Fruit fly (Drosophila melanogaster) whole organism, embryonic: ENCODE data around the gene mop.

Experiments
- Bdp1 ChIP-seq: fragments of 200-800 bp; sonication (Bioruptor generic); optimal IDR thresholded peaks from 3 replicates; lab custom pipeline; 2016; ENCODE audit warnings: missing biosample characterization, missing genetic modification characterization
- Bteb2 ChIP-seq: fragments of 200-800 bp; sonication (Bioruptor generic); optimal IDR thresholded peaks from 2 replicates; lab custom pipeline; 2016; ENCODE audit warnings: missing biosample characterization, missing genetic modification characterization
- CG10366 ChIP-seq: fragments of 200-800 bp; sonication (Bioruptor generic); IDR thresholded peaks from 2 replicates; pipeline ENCODE4 v1.3.6; 2022; ENCODE audit warnings: missing biosample characterization, missing genetic modification characterization
- CG10431 ChIP-seq: fragments of 200-800 bp; sonication (Bioruptor generic); optimal IDR thresholded peaks from 3 replicates; lab custom pipeline; 2018; ENCODE audit warnings: missing biosample characterization, mild to moderate bottlenecking, missing genetic modification characterization
- CG12071 ChIP-seq: fragments of 200-800 bp; sonication (Bioruptor generic); optimal IDR thresholded peaks from 3 replicates; lab custom pipeline; 2018; ENCODE audit warnings: missing biosample characterization, mild to moderate bottlenecking, missing genetic modification characterization
- CG12299 ChIP-seq: fragments of 200-800 bp; sonication (Bioruptor generic); optimal IDR thresholded peaks from 2 replicates; lab custom pipeline; 2018; ENCODE audit warnings: missing biosample characterization, mild to moderate bottlenecking, missing genetic modification characterization
- CG13296 ChIP-seq: fragments of 200-800 bp; sonication (Bioruptor generic); optimal IDR thresholded peaks from 3 replicates; lab custom pipeline; 2018; ENCODE audit warnings: missing biosample characterization, mild to moderate bottlenecking, missing genetic modification characterization
- CG14014 ChIP-seq: fragments of 200-800 bp; sonication (Bioruptor generic); IDR thresholded peaks from 2 replicates; pipeline ENCODE4 v1.3.6; 2022; ENCODE audit warnings: missing biosample characterization, missing genetic modification characterization
- CG17612 ChIP-seq: fragments of 200-800 bp; sonication (Bioruptor generic); IDR thresholded peaks from 2 replicates; pipeline ENCODE4 v1.3.6; 2022; ENCODE audit warnings: missing biosample characterization, missing genetic modification characterization
- CG31388 ChIP-seq: fragments of 200-800 bp; sonication (Bioruptor generic); optimal IDR thresholded peaks from 2 replicates; lab custom pipeline; 2016; ENCODE audit warnings: missing biosample characterization, missing genetic modification characterization
- CG32767 ChIP-seq: fragments of 200-800 bp; sonication (Bioruptor generic); IDR thresholded peaks from 2 replicates; pipeline ENCODE4 v1.3.6; 2022; ENCODE audit warnings: missing biosample characterization, missing genetic modification characterization
- CG33557 ChIP-seq: fragments of 200-800 bp; sonication (Bioruptor generic); optimal IDR thresholded peaks from 2 replicates; lab custom pipeline; 2019; ENCODE audit warnings: missing biosample characterization, mild to moderate bottlenecking, missing genetic modification characterization, moderate library complexity
- CG3838 ChIP-seq: fragments of 200-800 bp; sonication (Bioruptor generic); optimal IDR thresholded peaks from 3 replicates; lab custom pipeline; 2016; ENCODE audit warnings: missing biosample characterization, missing genetic modification characterization
- CG4424 ChIP-seq: fragments of 200-800 bp; sonication (Bioruptor generic); optimal IDR thresholded peaks from 3 replicates; lab custom pipeline; 2016; ENCODE audit warnings: missing biosample characterization, missing genetic modification characterization
- CG6689 ChIP-seq: fragments of 200-800 bp; sonication (Bioruptor generic); IDR thresholded peaks from 2 replicates; pipeline ENCODE4 v1.3.6; 2022; ENCODE audit warnings: missing biosample characterization, missing genetic modification characterization
- CG7963 ChIP-seq: fragments of 200-800 bp; sonication (Bioruptor generic); IDR thresholded peaks from 3 replicates; pipeline ENCODE4 v1.3.6; 2022; ENCODE audit warnings: missing biosample characterization, missing genetic modification characterization; ENCODE audit not compliant: partially characterized antibody
- CG9932 ChIP-seq: fragments of 200-800 bp; sonication (Bioruptor generic); IDR thresholded peaks from 2 replicates; pipeline ENCODE4 v1.3.6; 2022; ENCODE audit warnings: missing biosample characterization, missing genetic modification characterization
- Deaf1 ChIP-seq: fragments of 200-800 bp; optimal IDR thresholded peaks from 3 replicates; lab custom pipeline; 2019; ENCODE audit warnings: missing biosample characterization, mild to moderate bottlenecking, missing genetic modification characterization, moderate library complexity
- Dip2 ChIP-seq: fragments of 200-800 bp; sonication (Bioruptor generic); IDR thresholded peaks from 2 replicates; pipeline ENCODE4 v1.3.6; 2022; ENCODE audit warnings: missing biosample characterization, missing genetic modification characterization
- Doc3 ChIP-seq: fragments of 200-800 bp; sonication (Bioruptor generic); IDR thresholded peaks from 3 replicates; pipeline ENCODE4 v1.3.6; 2022; ENCODE audit warnings: missing biosample characterization, missing genetic modification characterization; ENCODE audit not compliant: partially characterized antibody
- Dref ChIP-seq: fragments of 200-800 bp; sonication (Bioruptor generic); IDR thresholded peaks from 2 replicates; pipeline ENCODE4 v1.3.6; 2022; ENCODE audit warnings: missing biosample characterization, missing genetic modification characterization
- H15 ChIP-seq: fragments of 200-800 bp; sonication (Bioruptor generic); IDR thresholded peaks from 3 replicates; pipeline ENCODE4 v1.3.6; 2022; ENCODE audit warnings: missing biosample characterization, missing genetic modification characterization
- HLH4C ChIP-seq: fragments of 200-800 bp; sonication (Bioruptor generic); IDR thresholded peaks from 3 replicates; pipeline ENCODE4 v1.3.6; 2022; ENCODE audit warnings: missing biosample characterization, missing genetic modification characterization; ENCODE audit not compliant: partially characterized antibody
- Kr ChIP-seq: fragments of 200-800 bp; sonication (Bioruptor generic); optimal IDR thresholded peaks from 2 replicates; lab custom pipeline; 2017; ENCODE audit warnings: missing biosample characterization, mild to moderate bottlenecking, missing genetic modification characterization
- NC2α ChIP-seq: fragments of 200-800 bp; sonication (Bioruptor generic); optimal IDR thresholded peaks from 2 replicates; lab custom pipeline; 2016; ENCODE audit warnings: missing biosample characterization, missing genetic modification characterization
- Oaz ChIP-seq: fragments of 200-800 bp; sonication (Bioruptor generic); IDR thresholded peaks from 2 replicates; pipeline ENCODE4 v1.3.6; 2022; ENCODE audit warnings: missing biosample characterization, missing genetic modification characterization
- Oli ChIP-seq: fragments of 200-800 bp; sonication (Bioruptor generic); optimal IDR thresholded peaks from 2 replicates; lab custom pipeline; 2018; ENCODE audit warnings: missing biosample characterization, mild to moderate bottlenecking, missing genetic modification characterization, moderate library complexity
- Sry-β ChIP-seq: fragments of 200-800 bp; sonication (Bioruptor generic); optimal IDR thresholded peaks from 2 replicates; lab custom pipeline; 2018; ENCODE audit warnings: missing biosample characterization, mild to moderate bottlenecking, missing genetic modification characterization, moderate library complexity
- Ssrp ChIP-seq: fragments of 200-800 bp; sonication (Bioruptor generic); optimal IDR thresholded peaks from 2 replicates; lab custom pipeline; 2018; ENCODE audit warnings: missing biosample characterization, mild to moderate bottlenecking, missing genetic modification characterization, moderate library complexity
- TFAM ChIP-seq: fragments of 200-800 bp; sonication (Bioruptor generic); optimal IDR thresholded peaks from 2 replicates; lab custom pipeline; 2017; ENCODE audit warnings: missing biosample characterization, missing genetic modification characterization, inconsistent platforms
- Taf1 ChIP-seq: fragments of 200-800 bp; sonication (Bioruptor generic); IDR thresholded peaks from 2 replicates; pipeline ENCODE4 v1.3.6; 2022; ENCODE audit warnings: missing biosample characterization, missing genetic modification characterization
- Tbp ChIP-seq: fragments of >200 bp; optimal IDR thresholded peaks from 2 replicates; lab custom pipeline; 2018; ENCODE audit warnings: missing biosample characterization, missing genetic modification characterization
- ac ChIP-seq: fragments of 200-800 bp; sonication (Bioruptor generic); optimal IDR thresholded peaks from 3 replicates; lab custom pipeline; 2017; ENCODE audit warnings: missing biosample characterization, mild to moderate bottlenecking, missing genetic modification characterization
- cas ChIP-seq: fragments of 200-800 bp; sonication (Bioruptor generic); IDR thresholded peaks from 2 replicates; pipeline ENCODE4 v1.3.6; 2022; ENCODE audit warnings: missing biosample characterization, missing genetic modification characterization
- esg ChIP-seq: fragments of 200-800 bp; sonication (Bioruptor generic); conservative IDR thresholded peaks from 2 replicates; pipeline ENCODE4 v1.3.6; 2022; ENCODE audit warnings: missing biosample characterization, missing genetic modification characterization
- grau ChIP-seq: fragments of 200-800 bp; optimal IDR thresholded peaks from 3 replicates; lab custom pipeline; 2019; ENCODE audit warnings: missing biosample characterization, mild to moderate bottlenecking, missing genetic modification characterization, moderate library complexity
- inv ChIP-seq: fragments of 200-800 bp; sonication (Bioruptor generic); IDR thresholded peaks from 2 replicates; pipeline ENCODE4 v1.3.6; 2022; ENCODE audit warnings: missing biosample characterization, missing genetic modification characterization; ENCODE audit not compliant: partially characterized antibody
- lola ChIP-seq, 3 experiments: fragments of >200 bp in 2 of 3; fragments of 200-800 bp in 1 of 3; sonication (Bioruptor generic) in 1 of 3; optimal IDR thresholded peaks; 2 replicates each; lab custom pipeline; 2017 to 2019; ENCODE audit warnings: missing biosample characterization in 3 of 3, missing genetic modification characterization in 3 of 3, mild to moderate bottlenecking in 1 of 3, moderate library complexity in 1 of 3
- mld ChIP-seq: fragments of 200-800 bp; sonication (Bioruptor generic); IDR thresholded peaks from 3 replicates; pipeline ENCODE4 v1.3.6; 2022; ENCODE audit warnings: missing biosample characterization, missing genetic modification characterization; ENCODE audit not compliant: partially characterized antibody
- otp ChIP-seq: fragments of 200-800 bp; sonication (Bioruptor generic); IDR thresholded peaks from 3 replicates; pipeline ENCODE4, ENCODE4 v1.3.6; 2022; ENCODE audit warnings: missing biosample characterization, missing genetic modification characterization
- pfk ChIP-seq: fragments of 200-800 bp; sonication (Bioruptor generic); optimal IDR thresholded peaks from 2 replicates; lab custom pipeline; 2018; ENCODE audit warnings: missing biosample characterization, mild to moderate bottlenecking, missing genetic modification characterization, moderate library complexity
- schlank ChIP-seq: fragments of 200-800 bp; sonication (Bioruptor generic); optimal IDR thresholded peaks from 2 replicates; lab custom pipeline; 2018; ENCODE audit warnings: missing biosample characterization, mild to moderate bottlenecking, missing genetic modification characterization
- slou ChIP-seq: fragments of 200-800 bp; sonication (Bioruptor generic); optimal IDR thresholded peaks from 3 replicates; lab custom pipeline; 2016; ENCODE audit warnings: missing biosample characterization, missing genetic modification characterization
- sqz ChIP-seq: fragments of 200-800 bp; sonication (Bioruptor generic); optimal IDR thresholded peaks from 3 replicates; lab custom pipeline; 2018; ENCODE audit warnings: missing biosample characterization, mild to moderate bottlenecking, missing genetic modification characterization
- trem ChIP-seq: fragments of 200-800 bp; optimal IDR thresholded peaks from 3 replicates; lab custom pipeline; 2019; ENCODE audit warnings: missing biosample characterization, mild to moderate bottlenecking, missing genetic modification characterization, moderate library complexity
- unpg ChIP-seq: fragments of 200-800 bp; sonication (Bioruptor generic); optimal IDR thresholded peaks from 3 replicates; lab custom pipeline; 2018; ENCODE audit warnings: missing biosample characterization, mild to moderate bottlenecking, missing genetic modification characterization, moderate library complexity
- wdn ChIP-seq: fragments of 200-800 bp; sonication (Bioruptor generic); IDR thresholded peaks from 2 replicates; pipeline ENCODE4 v1.3.6; 2022; ENCODE audit warnings: missing biosample characterization, missing genetic modification characterization
- z ChIP-seq: fragments of 200-800 bp; sonication (Bioruptor generic); IDR thresholded peaks from 3 replicates; pipeline ENCODE4 v1.3.6; 2022; ENCODE audit warnings: missing biosample characterization, missing genetic modification characterization
- zf30C ChIP-seq: fragments of 200-800 bp; sonication (Bioruptor generic); optimal IDR thresholded peaks from 3 replicates; lab custom pipeline; 2018; ENCODE audit warnings: missing biosample characterization, mild to moderate bottlenecking, missing genetic modification characterization

mop gene

dm6 chr3L:14761837-14762785 lies 13.8 kb downstream of the mop start, which contains the start of the genes Tsen34 and Mgat4a:
TSS of gene Tsen34 (minus strand) at chr3L:14761844.
TSS of gene Mgat4a (plus strand) at chr3L:14762028.
- TF ChIP-seq CG12071 (GFP tag; lab: Kevin White, UChicago), result no peak
- no peak for TF ChIP-seq Oaz (GFP tag; lab: Robert Waterston, UW)
- no peak for TF ChIP-seq H15 (GFP tag; lab: Robert Waterston, UW)
- TF ChIP-seq CG12299 (tag; lab: Kevin White, UChicago), result no peak
- TF ChIP-seq wdn, result peak; percentile 62
- no peak for TF ChIP-seq CG6689 (GFP tag; lab: Robert Waterston, UW)
- no peak for TF ChIP-seq ac (GFP tag; lab: Kevin White, UChicago)
- no peak for TF ChIP-seq CG17612
- TF ChIP-seq Kr (GFP tag; lab: Kevin White, UChicago), result no peak
- no peak for TF ChIP-seq unpg (GFP tag; lab: Kevin White, UChicago)
- TF ChIP-seq z, result no peak
- no peak for TF ChIP-seq Tbp (GFP tag; lab: Kevin White, UChicago)
- peak; percentile 85 for TF ChIP-seq Dref
- peak; percentile 4 for TF ChIP-seq Sry-β (GFP tag; lab: Kevin White, UChicago)
- TF ChIP-seq CG7963 (GFP tag; lab: Robert Waterston, UW), result peak; percentile 41; the same call in 2 of the 3 replicates
- peak; percentile 68 for TF ChIP-seq HLH4C
- TF ChIP-seq CG10431, result peak; percentile 67
- TF ChIP-seq inv (GFP tag; lab: Robert Waterston, UW), result no peak
- peak; percentile 49 for TF ChIP-seq slou (GFP tag; lab: Kevin White, UChicago)
- no peak for TF ChIP-seq lola (GFP tag; optimal IDR thresholded peaks at IDR 0.05; lab: Kevin White, UChicago)
- TF ChIP-seq Taf1 (GFP tag; lab: Robert Waterston, UW), result no peak; the same call in 1 of the 2 replicates
- TF ChIP-seq Dip2 (GFP tag; lab: Robert Waterston, UW), result no peak
- no peak for TF ChIP-seq mld
- no peak for TF ChIP-seq CG32767 (GFP tag; lab: Robert Waterston, UW)
- TF ChIP-seq CG10366 (GFP tag; lab: Robert Waterston, UW), result no peak; the same call in 1 of the 2 replicates
- peak; percentile 51 for TF ChIP-seq pfk (GFP tag; lab: Kevin White, UChicago)
- peak; percentile 33; the same call in 1 of the 3 replicates for TF ChIP-seq Doc3 (GFP tag; lab: Robert Waterston, UW)
- TF ChIP-seq cas (GFP tag; lab: Robert Waterston, UW), result peak; percentile 47; the same call in 1 of the 2 replicates
- TF ChIP-seq CG13296, result peak; percentile 82
- TF ChIP-seq CG33557 (GFP tag; lab: Kevin White, UChicago), result no peak
- TF ChIP-seq TFAM, result no peak
- TF ChIP-seq CG9932 (GFP tag; lab: Robert Waterston, UW), result peak; percentile 71
- TF ChIP-seq otp (GFP tag; lab: Robert Waterston, UW), result peak; percentile 8; the same call in 1 of the 3 replicates
- TF ChIP-seq trem, result peak; percentile 58
- TF ChIP-seq Bteb2 (GFP tag; lab: Kevin White, UChicago), result peak; percentile 12
- no peak for TF ChIP-seq Oli (tag; lab: Kevin White, UChicago)
- no peak for TF ChIP-seq CG4424
- no peak for TF ChIP-seq esg (GFP tag; lab: Robert Waterston, UW)
- peak; percentile 79 for TF ChIP-seq CG14014 (GFP tag; lab: Robert Waterston, UW)
- no peak for TF ChIP-seq Ssrp (tag; lab: Kevin White, UChicago)
- TF ChIP-seq grau (tag; lab: Kevin White, UChicago), result no peak
- no peak for TF ChIP-seq zf30C
- TF ChIP-seq CG31388 (GFP tag; lab: Kevin White, UChicago), result no peak
- TF ChIP-seq Bdp1 (GFP tag; lab: Kevin White, UChicago), result peak; percentile 19
- peak; percentile 82 for TF ChIP-seq schlank
- no peak for TF ChIP-seq sqz (GFP tag; lab: Kevin White, UChicago)
- TF ChIP-seq CG3838 (GFP tag; lab: Kevin White, UChicago), result no peak
- TF ChIP-seq Deaf1 (tag; lab: Kevin White, UChicago), result no peak
- TF ChIP-seq NC2α, result no peak
